Fruit fly (Drosophila melanogaster) whole organism, embryonic: ENCODE data around the gene CG8668.

Experiments
- ATbp ChIP-seq: fragments of 200-800 bp; sonication (Bioruptor generic); optimal IDR thresholded peaks from 2 replicates; lab custom pipeline; 2017; ENCODE audit warnings: missing biosample characterization, mild to moderate bottlenecking, missing genetic modification characterization, missing genetic modification reagents
- Atf-2 ChIP-seq: fragments of 200-800 bp; sonication (Bioruptor generic); optimal IDR thresholded peaks from 2 replicates; lab custom pipeline; 2016; ENCODE audit warnings: missing biosample characterization, missing genetic modification characterization
- Atf3 ChIP-seq: fragments of 200-800 bp; sonication (Bioruptor generic); optimal IDR thresholded peaks from 3 replicates; lab custom pipeline; 2016; ENCODE audit warnings: missing biosample characterization, missing genetic modification characterization
- CG10267 ChIP-seq: fragments of 200-800 bp; sonication (Bioruptor generic); optimal IDR thresholded peaks from 2 replicates; lab custom pipeline; 2018; ENCODE audit warnings: missing biosample characterization, mild to moderate bottlenecking, missing genetic modification characterization, moderate library complexity
- CG10959 ChIP-seq: fragments of 200-800 bp; sonication (Bioruptor generic); IDR thresholded peaks from 2 replicates; pipeline ENCODE4 v1.3.6; 2022; ENCODE audit warnings: missing biosample characterization, missing genetic modification characterization
- CG11093 ChIP-seq: fragments of 200-800 bp; sonication (Bioruptor generic); IDR thresholded peaks from 3 replicates; pipeline ENCODE4 v1.3.6; 2022; ENCODE audit warnings: missing biosample characterization, missing genetic modification characterization
- CG13287 ChIP-seq: fragments of 200-800 bp; sonication (Bioruptor generic); IDR thresholded peaks from 2 replicates; pipeline ENCODE4 v1.3.6; 2022; ENCODE audit warnings: missing biosample characterization, missing genetic modification characterization; ENCODE audit not compliant: partially characterized antibody
- CG13424 ChIP-seq: fragments of 200-800 bp; sonication (Bioruptor generic); optimal IDR thresholded peaks from 2 replicates; lab custom pipeline; 2019; ENCODE audit warnings: missing biosample characterization, mild to moderate bottlenecking, missing genetic modification characterization, moderate library complexity
- CG13894 ChIP-seq: fragments of 200-800 bp; sonication (Bioruptor generic); optimal IDR thresholded peaks from 3 replicates; lab custom pipeline; 2018; ENCODE audit warnings: missing biosample characterization, mild to moderate bottlenecking, missing genetic modification characterization, moderate library complexity
- CG14710 ChIP-seq: fragments of 200-800 bp; sonication (Bioruptor generic); optimal IDR thresholded peaks from 3 replicates; lab custom pipeline; 2019; ENCODE audit warnings: missing biosample characterization, mild to moderate bottlenecking, missing genetic modification characterization, moderate library complexity
- CG15269 ChIP-seq: fragments of 200-800 bp; sonication (Bioruptor generic); optimal IDR thresholded peaks from 2 replicates; lab custom pipeline; 2018; ENCODE audit warnings: missing biosample characterization, mild to moderate bottlenecking, missing genetic modification characterization, moderate library complexity
- CG15479 ChIP-seq: fragments of 200-800 bp; sonication (Bioruptor generic); optimal IDR thresholded peaks from 3 replicates; lab custom pipeline; 2019; ENCODE audit warnings: missing biosample characterization, mild to moderate bottlenecking, missing genetic modification characterization, moderate library complexity
- CG15601 ChIP-seq: fragments of 200-800 bp; sonication (Bioruptor generic); optimal IDR thresholded peaks from 3 replicates; lab custom pipeline; 2019; ENCODE audit warnings: missing biosample characterization, mild to moderate bottlenecking, missing genetic modification characterization, moderate library complexity
- CG1603 ChIP-seq: fragments of 200-800 bp; sonication (Bioruptor generic); optimal IDR thresholded peaks from 2 replicates; lab custom pipeline; 2019; ENCODE audit warnings: missing biosample characterization, mild to moderate bottlenecking, missing genetic modification characterization, moderate library complexity
- CG1647 ChIP-seq: fragments of 200-800 bp; sonication (Bioruptor generic); optimal IDR thresholded peaks from 3 replicates; lab custom pipeline; 2016; ENCODE audit warnings: missing biosample characterization, missing genetic modification characterization
- CG2199 ChIP-seq: fragments of 200-800 bp; sonication (Bioruptor generic); IDR thresholded peaks from 3 replicates; pipeline ENCODE4 v1.3.6; 2022; ENCODE audit warnings: missing biosample characterization, missing genetic modification characterization
- CG31365 ChIP-seq: fragments of 200-800 bp; sonication (Bioruptor generic); optimal IDR thresholded peaks from 2 replicates; lab custom pipeline; 2018; ENCODE audit warnings: missing biosample characterization, mild to moderate bottlenecking, missing genetic modification characterization
- CG33557 ChIP-seq: fragments of 200-800 bp; sonication (Bioruptor generic); optimal IDR thresholded peaks from 2 replicates; lab custom pipeline; 2019; ENCODE audit warnings: missing biosample characterization, mild to moderate bottlenecking, missing genetic modification characterization, moderate library complexity
- CG4282 ChIP-seq: fragments of 200-800 bp; sonication (Bioruptor generic); optimal IDR thresholded peaks from 2 replicates; lab custom pipeline; 2016; ENCODE audit warnings: missing biosample characterization, missing genetic modification characterization
- CG7786 ChIP-seq: fragments of 200-800 bp; sonication (Bioruptor generic); optimal IDR thresholded peaks from 2 replicates; lab custom pipeline; 2016; ENCODE audit warnings: missing biosample characterization, missing genetic modification characterization
- CG7839 ChIP-seq: fragments of 200-800 bp; sonication (Bioruptor generic); optimal IDR thresholded peaks from 3 replicates; lab custom pipeline; 2018; ENCODE audit warnings: missing biosample characterization, mild to moderate bottlenecking, missing genetic modification characterization, moderate library complexity
- CG8765 ChIP-seq: fragments of 200-800 bp; sonication (Bioruptor generic); IDR thresholded peaks from 2 replicates; pipeline ENCODE4 v1.3.6; 2022; ENCODE audit warnings: missing biosample characterization, missing genetic modification characterization
- CG9215 ChIP-seq: fragments of 200-800 bp; sonication (Bioruptor generic); IDR thresholded peaks from 2 replicates; pipeline ENCODE4 v1.3.6; 2022; ENCODE audit warnings: missing biosample characterization, missing genetic modification characterization
- CoRest ChIP-seq: fragments of 200-800 bp; sonication (Bioruptor generic); optimal IDR thresholded peaks from 3 replicates; lab custom pipeline; 2018; ENCODE audit warnings: missing biosample characterization, mild to moderate bottlenecking, missing genetic modification characterization, moderate library complexity
- D ChIP-seq, 2 experiments: fragments of 200-800 bp in 1 of 2; fragments of >200 bp in 1 of 2; sonication (Bioruptor generic) in 1 of 2; optimal IDR thresholded peaks; 2 replicates in 1 of 2; 3 replicates in 1 of 2; lab custom pipeline; 2017; ENCODE audit warnings: mild to moderate bottlenecking in 1 of 2, missing biosample characterization in 1 of 2, missing genetic modification characterization in 1 of 2, missing genetic modification reagents in 1 of 2
- HHEX ChIP-seq: fragments of 200-800 bp; sonication (Bioruptor generic); optimal IDR thresholded peaks from 3 replicates; lab custom pipeline; 2017; ENCODE audit warnings: missing biosample characterization, mild to moderate bottlenecking, missing genetic modification characterization, missing genetic modification reagents
- Hr3 ChIP-seq: fragments of 200-800 bp; sonication (Bioruptor generic); optimal IDR thresholded peaks from 3 replicates; lab custom pipeline; 2016; ENCODE audit warnings: missing biosample characterization, missing genetic modification characterization
- Hsf ChIP-seq: fragments of 200-800 bp; sonication (Bioruptor generic); optimal IDR thresholded peaks from 3 replicates; lab custom pipeline; 2016; ENCODE audit warnings: missing biosample characterization, missing genetic modification characterization
- NC2α ChIP-seq: fragments of 200-800 bp; sonication (Bioruptor generic); optimal IDR thresholded peaks from 2 replicates; lab custom pipeline; 2016; ENCODE audit warnings: missing biosample characterization, missing genetic modification characterization
- Nf-YA ChIP-seq: fragments of 200-800 bp; sonication (Bioruptor generic); IDR thresholded peaks from 2 replicates; pipeline ENCODE4 v1.3.6; 2022; ENCODE audit warnings: missing biosample characterization, missing genetic modification characterization
- Nf-YB ChIP-seq: fragments of 200-800 bp; sonication (Bioruptor generic); optimal IDR thresholded peaks from 3 replicates; lab custom pipeline; 2019; ENCODE audit warnings: missing biosample characterization, mild to moderate bottlenecking, missing genetic modification characterization, moderate library complexity
- Optix ChIP-seq: fragments of 200-800 bp; sonication (Bioruptor generic); IDR thresholded peaks from 3 replicates; pipeline ENCODE4 v1.3.6; 2022; ENCODE audit warnings: missing biosample characterization, missing genetic modification characterization
- Pdp1 ChIP-seq, 2 experiments: fragments of 200-800 bp; sonication (Bioruptor generic); optimal IDR thresholded peaks; 3 replicates each; lab custom pipeline; 2016; ENCODE audit warnings: missing biosample characterization in 2 of 2, missing genetic modification characterization in 2 of 2, mild to moderate bottlenecking in 1 of 2, moderate library complexity in 1 of 2
- caup ChIP-seq: fragments of 200-800 bp; sonication (Bioruptor generic); optimal IDR thresholded peaks from 3 replicates; lab custom pipeline; 2017; ENCODE audit warnings: missing biosample characterization, mild to moderate bottlenecking, missing genetic modification characterization, moderate library complexity; ENCODE audit not compliant: severe bottlenecking
- chinmo ChIP-seq: fragments of 200-800 bp; sonication (Bioruptor generic); IDR thresholded peaks from 4 replicates; pipeline ENCODE4 v1.3.6; 2022; ENCODE audit warnings: missing biosample characterization, missing genetic modification characterization; ENCODE audit not compliant: partially characterized antibody
- ems ChIP-seq: fragments of 200-800 bp; sonication (Bioruptor generic); optimal IDR thresholded peaks from 3 replicates; lab custom pipeline; 2016; ENCODE audit warnings: missing biosample characterization, missing genetic modification characterization
- en ChIP-seq: fragments of 200-800 bp; sonication (Bioruptor generic); optimal IDR thresholded peaks from 2 replicates; lab custom pipeline; 2016; ENCODE audit warnings: missing biosample characterization, missing genetic modification characterization
- esg ChIP-seq: fragments of 200-800 bp; sonication (Bioruptor generic); conservative IDR thresholded peaks from 2 replicates; pipeline ENCODE4 v1.3.6; 2022; ENCODE audit warnings: missing biosample characterization, missing genetic modification characterization
- exex ChIP-seq: fragments of 200-800 bp; sonication (Bioruptor generic); optimal IDR thresholded peaks from 4 replicates; lab custom pipeline; 2018; ENCODE audit warnings: missing biosample characterization, mild to moderate bottlenecking, missing genetic modification characterization, moderate library complexity
- hbn ChIP-seq: fragments of 200-800 bp; sonication (Bioruptor generic); IDR thresholded peaks from 2 replicates; pipeline ENCODE4 v1.3.6; 2022; ENCODE audit warnings: missing biosample characterization, missing genetic modification characterization; ENCODE audit not compliant: partially characterized antibody
- hkb ChIP-seq, 2 experiments: fragments of 200-800 bp in 1 of 2; fragments of >200 bp in 1 of 2; sonication (Bioruptor generic) in 1 of 2; IDR thresholded peaks in 1 of 2; optimal IDR thresholded peaks in 1 of 2; 2 replicates each; pipeline versions ENCODE4 v1.3.6 to Lab custom; 2017 to 2022; ENCODE audit warnings: missing biosample characterization in 1 of 2, missing genetic modification characterization in 1 of 2
- lola ChIP-seq, 3 experiments: fragments of >200 bp in 2 of 3; fragments of 200-800 bp in 1 of 3; sonication (Bioruptor generic) in 1 of 3; optimal IDR thresholded peaks; 2 replicates each; lab custom pipeline; 2017 to 2019; ENCODE audit warnings: missing biosample characterization in 3 of 3, missing genetic modification characterization in 3 of 3, mild to moderate bottlenecking in 1 of 3, moderate library complexity in 1 of 3
- mam ChIP-seq: fragments of 200-800 bp; sonication (Bioruptor generic); optimal IDR thresholded peaks from 3 replicates; lab custom pipeline; 2016; ENCODE audit warnings: missing biosample characterization, missing genetic modification characterization
- sens ChIP-seq: fragments of 200-800 bp; sonication (Bioruptor generic); peaks from one replicate; lab custom pipeline; 2016; ENCODE audit warnings: missing biosample characterization, missing genetic modification characterization
- unpg ChIP-seq: fragments of 200-800 bp; sonication (Bioruptor generic); optimal IDR thresholded peaks from 3 replicates; lab custom pipeline; 2018; ENCODE audit warnings: missing biosample characterization, mild to moderate bottlenecking, missing genetic modification characterization, moderate library complexity
- wek ChIP-seq: fragments of 200-800 bp; sonication (Bioruptor generic); optimal IDR thresholded peaks from 3 replicates; lab custom pipeline; 2018; ENCODE audit warnings: missing biosample characterization, mild to moderate bottlenecking, missing genetic modification characterization, moderate library complexity
- zen2 ChIP-seq: fragments of 200-800 bp; sonication (Bioruptor generic); IDR thresholded peaks from 3 replicates; pipeline ENCODE4 v1.3.6; 2022; ENCODE audit warnings: missing biosample characterization, missing genetic modification characterization; ENCODE audit not compliant: partially characterized antibody

Gene CG8668

dm6 chr2L:8165800-8166576, 39.2 kb downstream of the CG8668 start (continued):
- TF ChIP-seq Nf-YA (GFP tag; lab: Robert Waterston, UW) (no peak), CG1603 (tag; lab: Kevin White, UChicago) (peak; percentile 19), esg (GFP tag; lab: Robert Waterston, UW) (no peak), lola (GFP tag; optimal IDR thresholded peaks at IDR 0.05; lab: Kevin White, UChicago) (peak in 1 of 3 experiments; percentile 22), chinmo (0 out of 4 replicates have a peak, but pooled peaks have one; percentile 61), CG10959 (no peak), mam (GFP tag; lab: Kevin White, UChicago) (no peak), ems (no peak), unpg (peak; percentile 13), CG9215 (no peak), Hr3 (no peak), Optix (GFP tag; lab: Robert Waterston, UW) (no peak), Atf-2 (GFP tag; lab: Kevin White, UChicago) (no peak), CG14710 (tag; lab: Kevin White, UChicago) (peak; percentile 26), ATbp (GFP tag; lab: Kevin White, UChicago) (no peak), Pdp1 (GFP tag; optimal IDR thresholded peaks at IDR 0.05; lab: Kevin White, UChicago) (peak in 1 of 2 experiments; percentile 78), hkb (optimal IDR thresholded peaks at IDR 0.05; lab: Kevin White, UChicago) (no peak), hkb (GFP tag; IDR thresholded peaks at IDR 0.05; lab: Robert Waterston, UW) (no peak), CG4282 (GFP tag; lab: Kevin White, UChicago) (no peak), CG13424 (no peak), exex (tag; lab: Kevin White, UChicago) (peak; percentile 32), D (optimal IDR thresholded peaks at IDR 0.05; lab: Kevin White, UChicago) (no peak), D (GFP tag; optimal IDR thresholded peaks at IDR 0.05; lab: Kevin White, UChicago) (peak; percentile 19), Nf-YB (peak; percentile 20), CG15479 (peak; percentile 71), caup (GFP tag; lab: Kevin White, UChicago) (no peak), CG7786 (GFP tag; lab: Kevin White, UChicago) (no peak), CoRest (tag; lab: Kevin White, UChicago) (peak; percentile 1), hbn (GFP tag; lab: Robert Waterston, UW) (no peak), NC2α (GFP tag; lab: Kevin White, UChicago) (no peak), CG13894 (tag; lab: Kevin White, UChicago) (peak; percentile 77), wek (GFP tag; lab: Kevin White, UChicago) (no peak), CG33557 (GFP tag; lab: Kevin White, UChicago) (peak; percentile 57), CG2199 (GFP tag; lab: Robert Waterston, UW) (peak; percentile 49; the same call in 1 of the 3 replicates), CG10267 (tag; lab: Kevin White, UChicago) (peak; percentile 35), CG11093 (GFP tag; lab: Robert Waterston, UW) (no peak), Hsf (no peak), en (GFP tag; lab: Kevin White, UChicago) (no peak), CG15269 (tag; lab: Kevin White, UChicago) (peak; percentile 1), zen2 (GFP tag; lab: Robert Waterston, UW) (no peak), Atf3 (GFP tag; lab: Kevin White, UChicago) (no peak), CG31365 (tag; lab: Kevin White, UChicago) (no peak), sens (peak; percentile 77), CG7839 (no peak), HHEX (GFP tag; lab: Kevin White, UChicago) (peak; percentile 1), CG1647 (GFP tag; lab: Kevin White, UChicago) (no peak), CG13287 (GFP tag; lab: Robert Waterston, UW) (no peak), CG15601 (tag; lab: Kevin White, UChicago) (peak; percentile 48), CG8765 (GFP tag; lab: Robert Waterston, UW) (no peak)
